Worm (Caenorhabditis elegans) whole organism, L3 larva: ENCODE measurements around the gene F12E12.6.
"Not testable (repeated sequence)": the region's sequence is repeated elsewhere in the genome, so short reads cannot be mapped to it uniquely, and the experiment has no call there.

Source experiments
- R02D3.7 ChIP-seq: fragments of 150-350 bp; optimal IDR thresholded peaks from 2 replicates; lab custom pipeline; 2014; ENCODE audit warnings: missing biosample characterization, missing genetic modification characterization
- ZK546.5 ChIP-seq: sonication (generic microtip); optimal IDR thresholded peaks from 2 replicates; lab custom pipeline; 2017; ENCODE audit warnings: missing biosample characterization, missing genetic modification characterization
- aly-2 ChIP-seq: fragments of 150-350 bp; optimal IDR thresholded peaks from 2 replicates; lab custom pipeline; 2014; ENCODE audit warnings: missing biosample characterization, missing genetic modification characterization
- ama-1 ChIP-seq: fragments of 150-350 bp; optimal IDR thresholded peaks from 2 replicates; lab custom pipeline; 2018
- ceh-16 ChIP-seq: sonication (generic microtip); optimal IDR thresholded peaks from 2 replicates; lab custom pipeline; 2017; ENCODE audit warnings: missing biosample characterization, missing genetic modification characterization
- ceh-28 ChIP-seq: fragments of 150-350 bp; optimal IDR thresholded peaks from 2 replicates; lab custom pipeline; 2014; ENCODE audit warnings: missing biosample characterization, missing genetic modification reagents, missing genetic modification characterization
- ceh-82 ChIP-seq: fragments of 150-350 bp; optimal IDR thresholded peaks from 2 replicates; lab custom pipeline; 2014; ENCODE audit warnings: missing biosample characterization, missing genetic modification characterization
- ceh-9 ChIP-seq: sonication (generic microtip); optimal IDR thresholded peaks from 2 replicates; lab custom pipeline; 2018; ENCODE audit warnings: missing biosample characterization, missing genetic modification characterization
- daf-12 ChIP-seq: fragments of 150-350 bp; optimal IDR thresholded peaks from 2 replicates; lab custom pipeline; 2014; ENCODE audit warnings: missing biosample characterization, missing genetic modification reagents, missing genetic modification characterization
- egl-27 ChIP-seq: sonication (generic microtip); optimal IDR thresholded peaks from 4 replicates; lab custom pipeline; 2017; ENCODE audit warnings: missing biosample characterization, missing genetic modification reagents, missing genetic modification characterization
- egl-5 ChIP-seq: fragments of 150-350 bp; optimal IDR thresholded peaks from 2 replicates; lab custom pipeline; 2017; ENCODE audit warnings: missing biosample characterization, missing genetic modification reagents, missing genetic modification characterization, inconsistent platforms
- elt-1 ChIP-seq: fragments of 150-350 bp; optimal IDR thresholded peaks from 2 replicates; lab custom pipeline; 2014; ENCODE audit warnings: missing biosample characterization, missing genetic modification characterization
- elt-3 ChIP-seq, 3 experiments: fragments of 150-350 bp in 1 of 3; sonication (generic microtip) in 2 of 3; optimal IDR thresholded peaks; 2 replicates in 2 of 3; 4 replicates in 1 of 3; lab custom pipeline; 2014 to 2017; ENCODE audit warnings: missing biosample characterization in 3 of 3, missing genetic modification characterization in 3 of 3
- eor-1 ChIP-seq, 2 experiments: fragments of 150-350 bp; optimal IDR thresholded peaks; 2 replicates each; lab custom pipeline; 2014 to 2018; ENCODE audit warnings: missing biosample characterization in 2 of 2, missing genetic modification characterization in 2 of 2
- fkh-10 ChIP-seq: sonication (generic microtip); optimal IDR thresholded peaks from 2 replicates; lab custom pipeline; 2017; ENCODE audit warnings: missing biosample characterization, missing genetic modification reagents, missing genetic modification characterization
- fkh-2 ChIP-seq: fragments of 150-350 bp; optimal IDR thresholded peaks from 2 replicates; lab custom pipeline; 2014; ENCODE audit warnings: missing biosample characterization, missing genetic modification reagents, missing genetic modification characterization
- fos-1 ChIP-seq: fragments of 150-350 bp; optimal IDR thresholded peaks from 2 replicates; lab custom pipeline; 2014; ENCODE audit warnings: missing biosample characterization, missing genetic modification characterization
- jun-1 ChIP-seq: fragments of 150-350 bp; optimal IDR thresholded peaks from 2 replicates; lab custom pipeline; 2014; ENCODE audit warnings: missing biosample characterization, missing genetic modification reagents, missing genetic modification characterization
- lin-15B ChIP-seq: fragments of 150-350 bp; optimal IDR thresholded peaks from 2 replicates; lab custom pipeline; 2014; ENCODE audit warnings: missing biosample characterization, missing genetic modification characterization
- lin-39 ChIP-seq: fragments of 150-350 bp; optimal IDR thresholded peaks from 2 replicates; lab custom pipeline; 2018; ENCODE audit warnings: missing biosample characterization, missing genetic modification reagents, missing genetic modification characterization
- mdl-1 ChIP-seq: fragments of 150-350 bp; optimal IDR thresholded peaks from 2 replicates; lab custom pipeline; 2014; ENCODE audit warnings: missing biosample characterization, missing genetic modification characterization
- mml-1 ChIP-seq: fragments of 150-350 bp; sonication (generic microtip); optimal IDR thresholded peaks from 3 replicates; lab custom pipeline; 2014; ENCODE audit warnings: missing biosample characterization, missing genetic modification characterization
- nhr-11 ChIP-seq: fragments of 150-350 bp; optimal IDR thresholded peaks from 2 replicates; lab custom pipeline; 2014; ENCODE audit warnings: missing biosample characterization, missing genetic modification characterization
- nhr-23 ChIP-seq: fragments of 150-350 bp; optimal IDR thresholded peaks from 2 replicates; lab custom pipeline; 2014; ENCODE audit warnings: missing biosample characterization, missing genetic modification reagents, missing genetic modification characterization
- nhr-237 ChIP-seq: fragments of 150-350 bp; optimal IDR thresholded peaks from 2 replicates; lab custom pipeline; 2014; ENCODE audit warnings: missing biosample characterization, missing genetic modification characterization
- nhr-25 ChIP-seq: sonication (generic microtip); optimal IDR thresholded peaks from 2 replicates; lab custom pipeline; 2017; ENCODE audit warnings: missing biosample characterization, missing genetic modification characterization
- nhr-28 ChIP-seq: fragments of 150-350 bp; optimal IDR thresholded peaks from 2 replicates; lab custom pipeline; 2014; ENCODE audit warnings: missing biosample characterization, missing genetic modification characterization
- nhr-43 ChIP-seq: sonication (generic microtip); optimal IDR thresholded peaks from 2 replicates; lab custom pipeline; 2016; ENCODE audit warnings: mild to moderate bottlenecking, missing genetic modification characterization, missing compliant biosample characterization; ENCODE audit not compliant: poor library complexity, severe bottlenecking
- nhr-67 ChIP-seq: fragments of 150-350 bp; optimal IDR thresholded peaks from 2 replicates; lab custom pipeline; 2014; ENCODE audit warnings: missing biosample characterization, missing genetic modification characterization
- nhr-76 ChIP-seq: fragments of 150-350 bp; sonication (generic microtip); optimal IDR thresholded peaks from 5 replicates; lab custom pipeline; 2014; ENCODE audit warnings: missing biosample characterization, missing genetic modification characterization
- nhr-77 ChIP-seq: fragments of 150-350 bp; optimal IDR thresholded peaks from 2 replicates; lab custom pipeline; 2014; ENCODE audit warnings: missing biosample characterization, missing genetic modification characterization
- pha-4 ChIP-seq: fragments of 150-350 bp; optimal IDR thresholded peaks from 2 replicates; lab custom pipeline; 2014; ENCODE audit warnings: missing biosample characterization, missing genetic modification reagents, missing genetic modification characterization
- pqm-1 ChIP-seq: fragments of 150-350 bp; optimal IDR thresholded peaks from 2 replicates; lab custom pipeline; 2017; ENCODE audit warnings: missing biosample characterization, missing genetic modification characterization, inconsistent platforms
- sea-2 ChIP-seq: fragments of 150-350 bp; sonication (generic microtip); optimal IDR thresholded peaks from 4 replicates; lab custom pipeline; 2014; ENCODE audit warnings: missing biosample characterization, missing genetic modification reagents, missing genetic modification characterization
- skn-1 ChIP-seq: fragments of 150-350 bp; optimal IDR thresholded peaks from 2 replicates; lab custom pipeline; 2014; ENCODE audit warnings: missing biosample characterization, missing genetic modification characterization
- snpc-4 ChIP-seq: fragments of 150-350 bp; optimal IDR thresholded peaks from 2 replicates; lab custom pipeline; 2014; ENCODE audit warnings: missing biosample characterization, missing genetic modification characterization
- tbx-2 ChIP-seq: sonication (generic microtip); optimal IDR thresholded peaks from 2 replicates; lab custom pipeline; 2016; ENCODE audit warnings: mild to moderate bottlenecking, missing genetic modification characterization, missing compliant biosample characterization
- unc-62 ChIP-seq: fragments of 150-350 bp; sonication (generic microtip); optimal IDR thresholded peaks from 4 replicates; lab custom pipeline; 2014; ENCODE audit warnings: missing biosample characterization, missing genetic modification reagents, missing genetic modification characterization
- zag-1 ChIP-seq: fragments of 150-350 bp; optimal IDR thresholded peaks from 2 replicates; lab custom pipeline; 2014; ENCODE audit warnings: missing biosample characterization, missing genetic modification characterization

Gene F12E12.6

DNA sequence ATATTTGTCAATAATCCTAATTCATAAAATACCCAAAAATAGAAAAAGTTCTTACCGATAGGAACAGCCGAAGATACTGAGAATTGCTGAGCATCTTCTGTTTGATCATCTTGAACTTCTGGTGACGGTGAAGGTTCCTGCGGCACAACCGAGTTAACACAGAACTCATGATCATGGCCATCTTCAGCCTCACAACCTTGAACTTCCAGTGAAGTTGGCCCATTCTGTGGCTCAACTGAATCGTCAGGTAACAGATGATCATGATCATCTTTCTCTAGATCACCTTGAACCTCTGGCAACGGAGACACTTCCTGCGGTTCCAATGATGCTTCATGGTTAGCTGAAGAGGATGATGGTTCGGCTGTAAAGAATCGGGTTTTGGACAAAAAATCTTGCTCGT, 34.9 kb upstream of the F12E12.6 start:
- TF ChIP-seq pqm-1: no peak
- no peak for TF ChIP-seq nhr-76
- TF ChIP-seq nhr-11 (tag; lab: Kevin White, UChicago): no peak
- TF ChIP-seq daf-12: no peak

DNA sequence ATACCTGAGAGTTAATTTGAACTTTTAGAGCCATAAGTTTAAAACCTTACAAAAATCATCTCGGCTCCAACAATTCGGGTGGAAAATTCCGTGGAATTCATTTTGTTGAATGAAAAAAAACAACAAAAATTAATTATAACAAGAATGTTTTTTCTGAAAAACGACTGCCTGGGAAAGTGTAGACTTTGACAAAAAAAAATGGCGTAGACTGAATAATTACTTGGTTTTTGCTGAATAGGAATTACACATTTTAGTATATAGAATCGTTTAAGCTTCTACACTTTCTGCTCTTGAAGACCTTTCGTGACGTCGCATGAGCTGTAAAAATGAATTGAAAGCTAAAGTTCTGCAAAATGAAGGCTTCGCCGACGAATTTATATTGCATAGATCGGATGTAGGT, 27.7 kb upstream of the F12E12.6 start, which contains the start of gene srx-112:
TSS of gene srx-112 (minus strand) at position 101 of the 400 bp plus-strand sequence.
- TF ChIP-seq zag-1 (no peak), aly-2 (tag; lab: Kevin White, UChicago) (no peak), daf-12 (no peak), mml-1 (tag; lab: Kevin White, UChicago) (no peak), tbx-2 (tag; lab: Kevin White, UChicago) (no peak), jun-1 (tag; lab: Kevin White, UChicago) (no peak), fkh-10 (GFP tag; lab: Kevin White, UChicago) (no peak), elt-3 (tag; optimal IDR thresholded peaks at IDR 0.05; lab: Kevin White, UChicago) (no peak), egl-27 (tag; lab: Kevin White, UChicago) (no peak), pha-4 (tag; lab: Kevin White, UChicago) (no peak), nhr-28 (no peak), R02D3.7 (no peak), eor-1 (tag; optimal IDR thresholded peaks at IDR 0.05; lab: Kevin White, UChicago) (no peak), snpc-4 (tag; lab: Kevin White, UChicago) (no peak), nhr-43 (tag; lab: Kevin White, UChicago) (no peak), unc-62 (GFP tag; lab: Kevin White, UChicago) (no peak), elt-1 (tag; lab: Kevin White, UChicago) (no peak), ZK546.5 (tag; lab: Kevin White, UChicago) (no peak), lin-15B (tag; lab: Kevin White, UChicago) (no peak)

DNA sequence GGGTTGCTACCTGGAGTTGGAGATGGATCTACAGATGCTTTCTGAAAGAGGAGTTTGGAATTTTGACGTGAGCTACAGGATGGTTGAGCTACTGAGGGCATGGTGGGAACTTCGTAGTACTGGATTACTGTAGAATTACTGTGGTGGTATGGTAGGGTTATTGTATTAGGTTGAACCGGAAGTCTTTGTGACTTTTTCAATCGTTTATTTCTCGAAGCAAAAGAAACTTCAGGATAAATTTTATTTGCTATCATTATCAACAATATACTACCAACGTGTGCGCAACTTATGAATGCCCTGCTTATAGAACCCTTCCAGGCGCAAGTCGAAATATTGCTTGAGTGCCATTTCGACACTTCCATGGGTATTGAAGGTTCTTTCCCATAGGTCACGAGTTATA, 24.9 kb upstream of the F12E12.6 start, which contains the start of gene T24E12.6:
TSS of gene T24E12.6 (minus strand) at position 101 of the 400 bp plus-strand sequence.
- TF ChIP-seq nhr-23, fos-1, nhr-77 (tag; lab: Kevin White, UChicago): not testable (repeated sequence)

DNA sequence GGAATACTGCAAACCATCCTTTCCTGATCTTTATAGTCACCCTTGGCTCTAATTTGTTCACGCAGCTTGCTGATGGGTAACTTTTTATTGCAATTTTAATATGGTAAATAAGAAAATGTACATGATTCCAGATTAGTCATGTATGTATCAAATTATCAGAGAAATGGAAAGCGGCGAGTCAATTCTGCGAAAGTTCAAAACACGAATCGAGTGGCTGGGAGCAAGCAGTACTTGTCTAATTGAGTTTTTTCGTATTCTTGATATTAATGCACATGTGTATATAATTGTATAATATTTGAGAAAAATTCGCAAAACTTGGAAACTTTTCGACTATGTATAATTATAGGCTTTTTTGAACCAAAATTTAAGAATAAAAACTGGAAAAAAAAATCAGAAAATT, 22.3 kb upstream of the F12E12.6 start, which contains the start of gene T24E12.12:
TSS of gene T24E12.12 (plus strand) at position 281 of the 400 bp plus-strand sequence.
- TF ChIP-seq R02D3.7: no peak
- TF ChIP-seq ceh-16 (tag; lab: Kevin White, UChicago): no peak
- no peak for TF ChIP-seq jun-1 (tag; lab: Kevin White, UChicago)
- no peak for TF ChIP-seq nhr-67 (tag; lab: Kevin White, UChicago)
- no peak for TF ChIP-seq nhr-76
- TF ChIP-seq egl-5 (tag; lab: Kevin White, UChicago): no peak
- TF ChIP-seq ama-1: no peak
- TF ChIP-seq lin-39 (tag; lab: Kevin White, UChicago): no peak
- TF ChIP-seq fkh-2 (tag; lab: Kevin White, UChicago): no peak
- TF ChIP-seq ZK546.5 (tag; lab: Kevin White, UChicago): no peak
- no peak for TF ChIP-seq sea-2 (GFP tag; lab: Kevin White, UChicago)
- TF ChIP-seq ceh-28: no peak
- TF ChIP-seq nhr-43 (tag; lab: Kevin White, UChicago): no peak
- no peak for TF ChIP-seq skn-1 (tag; lab: Kevin White, UChicago)
- TF ChIP-seq nhr-11 (tag; lab: Kevin White, UChicago): no peak
- TF ChIP-seq elt-3 (tag; optimal IDR thresholded peaks at IDR 0.05; lab: Kevin White, UChicago): no peak
- no peak for TF ChIP-seq pha-4 (tag; lab: Kevin White, UChicago)
- no peak for TF ChIP-seq nhr-28
- TF ChIP-seq ceh-82: no peak
- no peak for TF ChIP-seq daf-12

DNA sequence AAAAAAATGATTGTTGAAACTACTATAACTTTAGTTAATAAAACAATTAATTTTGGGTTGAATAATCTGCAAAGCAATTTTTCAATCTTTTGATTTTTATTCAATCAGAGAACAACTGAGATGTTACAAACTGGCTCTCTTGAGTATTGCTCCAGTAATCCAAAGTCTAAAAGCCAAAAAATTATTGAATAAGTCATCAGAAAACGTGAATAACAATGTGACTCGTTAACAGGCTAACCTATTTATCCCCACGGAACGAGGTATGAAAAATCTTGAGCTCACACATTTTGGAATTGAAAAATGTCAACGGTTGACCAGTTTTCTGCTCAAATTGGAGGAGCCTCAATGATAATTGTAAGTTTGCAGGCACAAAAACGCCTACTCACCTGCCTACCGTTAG, 20.8 kb upstream of the F12E12.6 start, which contains the start of gene srx-111:
TSS of gene srx-111 (plus strand) at position 301 of the 400 bp plus-strand sequence.
- TF ChIP-seq nhr-76 (no peak), fos-1 (tag; lab: Kevin White, UChicago) (no peak), mdl-1 (no peak), nhr-67 (tag; lab: Kevin White, UChicago) (no peak), ceh-9 (tag; lab: Kevin White, UChicago) (no peak), aly-2 (tag; lab: Kevin White, UChicago) (no peak), unc-62 (GFP tag; lab: Kevin White, UChicago) (no peak), elt-1 (tag; lab: Kevin White, UChicago) (no peak), elt-3 (tag; optimal IDR thresholded peaks at IDR 0.05; lab: Kevin White, UChicago) (no peak), nhr-237 (tag; lab: Kevin White, UChicago) (no peak), nhr-11 (tag; lab: Kevin White, UChicago) (no peak), fkh-2 (tag; lab: Kevin White, UChicago) (no peak), tbx-2 (tag; lab: Kevin White, UChicago) (no peak), nhr-25 (tag; lab: Kevin White, UChicago) (no peak)
